Fruit fly (Drosophila melanogaster): Measurements from ENCODE around the gene CG42709.
A peak's percentile ranks its signal among the peaks of the same experiment; 100 is the strongest.

The CG42709 gene

DNA sequence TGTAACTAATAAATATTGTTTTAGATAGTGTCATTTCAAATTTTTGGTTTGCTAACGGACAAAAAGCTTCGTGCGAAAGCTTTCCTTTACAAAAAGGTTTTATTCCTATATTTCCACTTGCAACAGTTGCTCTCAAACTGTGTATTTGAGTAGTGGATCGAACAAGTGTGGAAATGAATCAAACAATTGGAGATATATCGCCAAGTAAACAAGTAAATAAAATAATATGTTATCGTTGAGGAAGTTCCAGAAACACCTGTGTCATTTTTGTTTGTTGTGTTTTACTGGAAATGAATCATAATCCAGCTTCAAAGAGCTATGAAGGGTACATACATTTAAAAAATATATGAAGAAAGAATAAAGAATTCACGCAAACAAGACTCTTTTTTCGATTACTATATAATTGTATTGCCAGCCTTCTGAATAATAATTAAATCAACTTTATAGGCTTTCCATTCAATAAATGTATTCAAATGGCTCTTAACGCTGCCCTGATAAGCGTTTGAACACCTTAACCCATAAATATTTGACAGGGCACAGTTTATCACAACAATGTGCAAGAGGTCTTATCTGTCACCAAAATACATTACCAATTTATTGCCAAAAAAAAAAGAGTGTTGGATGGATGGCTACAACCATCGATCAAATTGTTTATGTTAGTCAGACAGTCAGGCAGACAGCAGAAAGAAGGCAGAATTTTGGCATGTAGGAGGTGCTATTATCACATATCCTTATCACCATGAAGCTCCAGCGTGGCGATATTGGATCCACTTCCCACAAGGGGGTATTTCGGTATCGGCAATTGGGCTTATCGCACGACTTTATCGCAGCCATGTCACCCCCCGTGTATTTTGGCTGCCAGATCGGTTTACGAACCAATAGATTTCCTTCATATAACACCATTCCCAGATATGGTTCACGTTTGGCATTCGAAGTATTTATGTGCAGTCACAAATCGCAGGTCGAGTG lies 45.8 kb downstream of the CG42709 start (continued):
- TF ChIP-seq lab (GFP tag; optimal IDR thresholded peaks at IDR 0.05) = peak; percentile 80
- TF ChIP-seq CG13624 (GFP tag; optimal IDR thresholded peaks at IDR 0.05) = no peak
- no peak for TF ChIP-seq Oaz (GFP tag; IDR thresholded peaks at IDR 0.05)
- TF ChIP-seq sug (tag; optimal IDR thresholded peaks at IDR 0.05) = peak; percentile 99
- TF ChIP-seq NC2β (GFP tag; optimal IDR thresholded peaks at IDR 0.05) = no peak
- TF ChIP-seq CG3995 (GFP tag; optimal IDR thresholded peaks at IDR 0.05) = no peak
- no peak for TF ChIP-seq ro (GFP tag; IDR thresholded peaks at IDR 0.05)
- no peak for TF ChIP-seq CG10654 (GFP tag; optimal IDR thresholded peaks at IDR 0.05)
- TF ChIP-seq chinmo (GFP tag; IDR thresholded peaks at IDR 0.05; ENCODE audit: partially characterized antibody) = 0 out of 4 replicates have a peak, but pooled peaks have one; percentile 27
- peak; percentile 85 for TF ChIP-seq Myb (GFP tag; optimal IDR thresholded peaks at IDR 0.05)
- TF ChIP-seq CG6791 (GFP tag; IDR thresholded peaks at IDR 0.05; ENCODE audit: partially characterized antibody) = no peak
- peak; percentile 76 for TF ChIP-seq sd (tag; optimal IDR thresholded peaks at IDR 0.05)
- no peak for TF ChIP-seq aop (GFP tag; IDR thresholded peaks at IDR 0.05)
- TF ChIP-seq CG14710 (tag; optimal IDR thresholded peaks at IDR 0.05) = no peak
- no peak for TF ChIP-seq Max (GFP tag; optimal IDR thresholded peaks at IDR 0.05)
- peak; percentile 23 for TF ChIP-seq pita (GFP tag; optimal IDR thresholded peaks at IDR 0.05)
- no peak for TF ChIP-seq dati (GFP tag; IDR thresholded peaks at IDR 0.05)
- peak; percentile 9 for TF ChIP-seq cwo (GFP tag; optimal IDR thresholded peaks at IDR 0.05)
- no peak for TF ChIP-seq CG13296 (GFP tag; optimal IDR thresholded peaks at IDR 0.05)
- no peak for TF ChIP-seq CG2712 (tag; optimal IDR thresholded peaks at IDR 0.05)
- no peak for TF ChIP-seq CG10274 (GFP tag; optimal IDR thresholded peaks at IDR 0.05)
- TF ChIP-seq CG31224 (GFP tag; IDR thresholded peaks at IDR 0.05) = no peak
- TF ChIP-seq CG9437 (GFP tag; optimal IDR thresholded peaks at IDR 0.05) = no peak
- no peak for TF ChIP-seq Mes4 (GFP tag; optimal IDR thresholded peaks at IDR 0.05)
- TF ChIP-seq CG10431 (GFP tag; optimal IDR thresholded peaks at IDR 0.05) = no peak
- no peak for TF ChIP-seq CG11085 (GFP tag; IDR thresholded peaks at IDR 0.05)
- TF ChIP-seq zfh1 (GFP tag; IDR thresholded peaks at IDR 0.05) = no peak
- no peak for TF ChIP-seq CG6689 (GFP tag; IDR thresholded peaks at IDR 0.05)
- no peak for TF ChIP-seq CG42726 (GFP tag; IDR thresholded peaks at IDR 0.05; ENCODE audit: partially characterized antibody)
- no peak for TF ChIP-seq CG10321 (GFP tag; IDR thresholded peaks at IDR 0.05)
- no peak for TF ChIP-seq fu2 (GFP tag; optimal IDR thresholded peaks at IDR 0.05)
- no peak for TF ChIP-seq abd-A (tag; optimal IDR thresholded peaks at IDR 0.05)
- TF ChIP-seq Usf (GFP tag; optimal IDR thresholded peaks at IDR 0.05) = no peak
- TF ChIP-seq Awh (GFP tag; IDR thresholded peaks at IDR 0.05) = 0 out of 2 replicates have a peak, but pooled peaks have one; percentile 16
- TF ChIP-seq Nf-YA (GFP tag; IDR thresholded peaks at IDR 0.05) = no peak
- TF ChIP-seq CG12071 (GFP tag; optimal IDR thresholded peaks at IDR 0.05) = peak; percentile 34
- no peak for TF ChIP-seq Lim3 (GFP tag; IDR thresholded peaks at IDR 0.05)
- no peak for TF ChIP-seq CG14965 (GFP tag; optimal IDR thresholded peaks at IDR 0.05; ENCODE audit: borderline replicate concordance)
- no peak for TF ChIP-seq Xrp1 (GFP tag; IDR thresholded peaks at IDR 0.05)
- peak; percentile 34 for TF ChIP-seq CG4707 (GFP tag; optimal IDR thresholded peaks at IDR 0.05)
- TF ChIP-seq zen2 (GFP tag; IDR thresholded peaks at IDR 0.05; ENCODE audit: partially characterized antibody) = no peak
- no peak for TF ChIP-seq CG1529 (GFP tag; optimal IDR thresholded peaks at IDR 0.05)
- no peak for TF ChIP-seq cad (GFP tag; optimal IDR thresholded peaks at IDR 0.05)
- no peak for TF ChIP-seq Side (GFP tag; optimal IDR thresholded peaks at IDR 0.05)
- TF ChIP-seq bsh (GFP tag; optimal IDR thresholded peaks at IDR 0.05) = peak in 1 of 2 experiments; percentile 9
- TF ChIP-seq CG10979 (tag; optimal IDR thresholded peaks at IDR 0.05) = no peak
